Worm (Caenorhabditis elegans): ENCODE results near the gene srlf-21.

DNA sequence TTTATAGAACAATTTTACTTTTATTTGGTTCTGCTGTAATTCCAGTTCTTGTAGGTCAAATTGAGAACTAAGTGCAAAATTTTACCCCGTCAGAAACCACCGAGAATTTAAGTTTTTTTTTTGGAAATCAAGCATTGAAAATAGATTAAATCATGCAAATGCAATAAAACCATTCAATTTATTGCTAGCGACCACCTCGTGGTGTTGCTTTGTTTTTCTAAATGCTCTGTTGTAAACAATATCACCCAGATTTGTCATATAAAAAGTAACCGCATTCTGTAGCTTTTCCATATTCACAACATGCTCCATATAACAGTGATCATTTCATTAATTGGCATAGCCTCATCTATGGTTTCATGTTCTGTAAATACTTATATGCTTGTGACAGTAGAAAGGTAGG is 40.8 kb downstream of the srlf-21 start, which contains the start of gene srbc-12:
- TF ChIP-seq aly-2 (tag; optimal IDR thresholded peaks at IDR 0.05): no peak
- no peak for TF ChIP-seq nhr-77 (tag; optimal IDR thresholded peaks at IDR 0.05)
- no peak for TF ChIP-seq nhr-237 (tag; optimal IDR thresholded peaks at IDR 0.05)
- TF ChIP-seq ama-1 (optimal IDR thresholded peaks at IDR 0.05): no peak
- TF ChIP-seq ztf-4 (tag; optimal IDR thresholded peaks at IDR 0.05): no peak
- no peak for TF ChIP-seq lsy-2 (tag; optimal IDR thresholded peaks at IDR 0.05)
- no peak for TF ChIP-seq ceh-16 (tag; optimal IDR thresholded peaks at IDR 0.05)
- TF ChIP-seq unc-62 (GFP tag; optimal IDR thresholded peaks at IDR 0.05): no peak
- no peak for TF ChIP-seq elt-3 (tag; optimal IDR thresholded peaks at IDR 0.05)
- no peak for TF ChIP-seq nhr-21 (tag; optimal IDR thresholded peaks at IDR 0.05)
- TF ChIP-seq nhr-25 (tag; optimal IDR thresholded peaks at IDR 0.05): no peak
- TF ChIP-seq ztf-11 (tag; optimal IDR thresholded peaks at IDR 0.05): no peak
- no peak for TF ChIP-seq zag-1 (tag; optimal IDR thresholded peaks at IDR 0.05)
- no peak for TF ChIP-seq R02D3.7 (tag; optimal IDR thresholded peaks at IDR 0.05)
